Fruit fly (Drosophila melanogaster) Kc167 (cell line): ENCODE data around the gene CG43059.

Experiments
- Myc ChIP-seq: fragments of >200 bp; optimal IDR thresholded peaks from 2 replicates; lab custom pipeline; 2017; ENCODE audit warnings: missing external identifiers
- Sin3A ChIP-seq: fragments of >200 bp; optimal IDR thresholded peaks from 2 replicates; lab custom pipeline; 2018; ENCODE audit warnings: missing external identifiers
- h ChIP-seq: fragments of >200 bp; optimal IDR thresholded peaks from 3 replicates; lab custom pipeline; 2018; ENCODE audit warnings: missing external identifiers
- insv ChIP-seq: fragments of >200 bp; optimal IDR thresholded peaks from 3 replicates; lab custom pipeline; 2018; ENCODE audit warnings: missing external identifiers
- psq ChIP-seq: fragments of >200 bp; optimal IDR thresholded peaks from 2 replicates; lab custom pipeline; 2017; ENCODE audit warnings: missing external identifiers
- ttk ChIP-seq: sonication (Bioruptor generic); optimal IDR thresholded peaks from 2 replicates; lab custom pipeline; 2017; ENCODE audit warnings: missing external identifiers

The CG43059 gene

dm6 chr3L:8318916-8319506, at the start of gene CG43059:
TSS of gene CG43059 (minus strand) at chr3L:8318966.
- TF ChIP-seq Myc (no peak), insv (lab: Kevin White, UChicago) (no peak), Sin3A (lab: Kevin White, UChicago) (no peak), psq (lab: Kevin White, UChicago) (no peak), ttk (lab: Kevin White, UChicago) (no peak), h (lab: Kevin White, UChicago) (no peak)

DNA sequence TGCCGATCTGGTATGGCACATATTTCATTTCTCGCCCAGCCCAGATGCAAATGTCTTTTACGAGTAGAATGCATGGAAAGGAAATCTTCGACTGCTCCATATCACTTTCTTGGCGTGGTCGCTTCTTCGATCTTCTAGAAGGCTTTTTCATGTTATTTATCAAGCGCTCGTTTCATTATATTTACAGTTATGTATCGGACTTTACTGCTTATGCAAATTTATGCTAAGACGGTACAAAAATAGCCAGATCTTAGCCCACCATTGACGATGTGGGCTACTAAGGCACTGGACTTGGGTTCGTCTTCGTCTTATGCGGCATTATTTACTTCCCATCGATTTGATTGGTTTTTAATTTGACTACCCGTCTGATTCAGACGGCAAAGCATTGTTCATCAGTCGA, 44.5 kb upstream of the CG43059 start:
- TF ChIP-seq h (lab: Kevin White, UChicago): no peak
- no peak for TF ChIP-seq insv (lab: Kevin White, UChicago)
- no peak for TF ChIP-seq Sin3A (lab: Kevin White, UChicago)
- TF ChIP-seq Myc: no peak
- TF ChIP-seq psq (lab: Kevin White, UChicago): no peak
- no peak for TF ChIP-seq ttk (lab: Kevin White, UChicago)

dm6 chr3L:8360643-8361110, 41.9 kb upstream of the CG43059 start, which contains the start of gene Idh:
TSS of gene Idh (minus strand) at chr3L:8360906.
- TF ChIP-seq insv (lab: Kevin White, UChicago) (no peak), ttk (lab: Kevin White, UChicago) (no peak)

DNA sequence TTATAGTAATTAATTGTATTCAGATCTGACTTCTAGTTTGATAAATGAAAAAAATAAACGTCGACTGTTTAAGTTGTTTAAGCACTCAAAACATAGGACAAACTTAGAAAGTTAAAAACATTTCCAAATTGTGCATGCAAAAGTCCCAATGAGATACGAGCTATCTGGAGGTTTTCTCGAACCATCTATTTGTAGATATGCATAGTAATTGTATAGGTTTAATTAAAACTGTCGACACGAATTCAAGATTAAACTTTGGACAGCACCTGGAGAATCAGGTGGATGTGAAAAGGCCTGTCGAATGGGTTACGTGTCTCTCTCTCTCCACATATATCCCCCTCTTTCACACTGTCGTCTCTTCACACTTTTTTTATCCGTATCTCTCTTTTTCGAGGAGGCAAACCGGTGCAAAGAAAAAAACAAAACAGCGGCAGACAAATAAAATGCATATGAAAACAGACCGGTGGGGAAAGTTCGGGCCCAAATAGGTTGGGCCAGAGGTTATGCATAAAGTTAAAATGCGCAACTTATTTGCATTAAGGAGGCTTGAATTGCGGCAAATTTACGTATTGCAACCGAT, 41.4 kb upstream of the CG43059 start:
- no peak for TF ChIP-seq ttk (lab: Kevin White, UChicago)
- TF ChIP-seq Myc: no peak
- TF ChIP-seq Sin3A (lab: Kevin White, UChicago): no peak
- no peak for TF ChIP-seq insv (lab: Kevin White, UChicago)
- TF ChIP-seq psq (lab: Kevin White, UChicago): no peak
- TF ChIP-seq h (lab: Kevin White, UChicago): no peak

dm6 chr3L:8358776-8359455, 40.1 kb upstream of the CG43059 start:
- TF ChIP-seq psq (lab: Kevin White, UChicago): no peak
- no peak for TF ChIP-seq ttk (lab: Kevin White, UChicago)
- TF ChIP-seq h (lab: Kevin White, UChicago): no peak
- TF ChIP-seq Myc: no peak
- no peak for TF ChIP-seq Sin3A (lab: Kevin White, UChicago)
- TF ChIP-seq insv (lab: Kevin White, UChicago): no peak

- TF ChIP-seq h (lab: Kevin White, UChicago) (no peak), Myc (no peak), Sin3A (lab: Kevin White, UChicago) (no peak), ttk (lab: Kevin White, UChicago) (no peak), insv (lab: Kevin White, UChicago) (no peak), psq (lab: Kevin White, UChicago) (no peak)
Observed at dm6 chr3L:8358138-8358537, 39.4 kb upstream of the CG43059 start.

DNA sequence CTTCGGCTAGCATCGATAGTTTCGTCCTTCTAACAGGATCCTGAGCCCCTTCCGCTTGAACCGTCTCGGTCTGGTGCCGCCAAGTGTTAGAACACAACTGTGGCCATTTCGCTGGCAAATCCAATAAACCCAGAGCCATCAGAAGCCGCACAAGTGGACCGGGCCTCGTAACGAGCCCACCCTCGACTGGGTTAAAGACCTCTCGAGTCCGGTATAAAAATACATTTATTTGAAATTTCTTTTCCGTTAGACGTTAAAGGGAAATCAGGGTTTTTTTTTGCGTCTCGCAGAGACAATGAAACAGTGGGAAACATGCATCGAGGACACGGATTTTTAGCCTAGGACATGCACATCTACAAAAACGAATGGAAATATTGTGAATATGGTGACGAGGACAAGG, 37.4 kb upstream of the CG43059 start, which contains the start of gene Culd:
Gene Culd, minus strand, starts transcription at position 101 of the 400 bp plus-strand sequence.
- TF ChIP-seq psq (lab: Kevin White, UChicago) (no peak), Myc (no peak), ttk (lab: Kevin White, UChicago) (no peak), Sin3A (lab: Kevin White, UChicago) (no peak), h (lab: Kevin White, UChicago) (no peak), insv (lab: Kevin White, UChicago) (no peak)

- no peak for TF ChIP-seq h (lab: Kevin White, UChicago)
- TF ChIP-seq Sin3A (lab: Kevin White, UChicago): no peak
- no peak for TF ChIP-seq insv (lab: Kevin White, UChicago)
- no peak for TF ChIP-seq psq (lab: Kevin White, UChicago)
- no peak for TF ChIP-seq ttk (lab: Kevin White, UChicago)
- no peak for TF ChIP-seq Myc
Observed at dm6 chr3L:8347346-8347745, 28.6 kb upstream of the CG43059 start.

- no peak for TF ChIP-seq Sin3A (lab: Kevin White, UChicago)
- TF ChIP-seq psq (lab: Kevin White, UChicago): no peak
- TF ChIP-seq Myc: no peak
Observed at dm6 chr3L:8346100-8346980, 27.6 kb upstream of the CG43059 start, which contains the start of the genes CG7182 and GAPcenA. TSS of gene CG7182 (minus strand) at chr3L:8346382. TSS of gene GAPcenA (plus strand) at chr3L:8346561.

DNA sequence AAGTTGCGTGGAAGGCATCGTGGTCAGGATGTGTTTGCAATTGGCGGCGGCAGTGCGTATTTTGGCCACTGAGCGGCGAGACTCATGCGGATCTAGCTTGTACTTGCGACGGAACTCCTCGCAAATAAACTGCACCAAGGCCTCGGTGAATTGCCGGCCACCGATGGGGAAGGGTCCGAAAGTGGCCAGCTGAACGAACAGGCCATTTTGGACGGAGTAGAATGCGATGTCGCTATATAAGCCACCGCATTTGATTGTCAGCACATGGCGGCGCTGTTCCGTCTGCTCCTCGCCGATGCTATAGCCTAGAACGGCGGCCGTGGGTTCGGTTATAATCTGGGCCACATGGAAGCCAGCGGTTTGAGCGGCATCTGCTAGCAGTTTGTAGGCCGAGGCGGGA, 26.4 kb upstream of the CG43059 start:
- TF ChIP-seq Myc (no peak), psq (lab: Kevin White, UChicago) (no peak), ttk (lab: Kevin White, UChicago) (peak; percentile 95)
